Worm (Caenorhabditis elegans): Measurements from ENCODE around the gene C16A3.6.

The C16A3.6 gene

DNA sequence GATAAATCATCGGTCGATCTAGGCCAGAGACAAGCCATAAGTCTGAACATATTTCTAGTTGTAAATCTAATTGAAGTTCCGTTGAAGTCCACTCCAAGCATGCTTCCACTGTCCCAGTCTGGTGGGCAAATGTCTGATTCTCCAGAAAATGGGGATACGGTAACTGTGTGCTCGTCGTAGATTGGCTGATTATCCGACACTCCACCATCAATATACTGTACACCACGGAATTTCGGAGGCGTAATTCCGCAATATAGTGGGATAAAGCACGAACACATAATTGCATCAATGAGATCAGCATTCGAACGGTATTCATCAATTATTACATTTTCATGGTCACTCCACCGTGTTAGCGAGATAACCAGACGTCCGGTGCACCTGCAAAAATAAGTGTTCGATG, 39.2 kb downstream of the C16A3.6 start:
- TF ChIP-seq odd-2 (tag; optimal IDR thresholded peaks at IDR 0.05) (no peak), C38D4.7 (GFP tag; optimal IDR thresholded peaks at IDR 0.05) (no peak), ceh-31 (tag; optimal IDR thresholded peaks at IDR 0.05) (no peak), ceh-30 (tag; optimal IDR thresholded peaks at IDR 0.05) (no peak), ceh-24 (tag; optimal IDR thresholded peaks at IDR 0.05) (no peak), nhr-11 (tag; optimal IDR thresholded peaks at IDR 0.05) (no peak), ceh-14 (tag; optimal IDR thresholded peaks at IDR 0.05) (no peak), ceh-2 (tag; optimal IDR thresholded peaks at IDR 0.05) (no peak), ttx-3 (tag; optimal IDR thresholded peaks at IDR 0.05) (no peak), rnt-1 (tag; optimal IDR thresholded peaks at IDR 0.05) (no peak), eyg-1 (tag; optimal IDR thresholded peaks at IDR 0.05) (no peak), F13H6.1 (tag; optimal IDR thresholded peaks at IDR 0.05) (no peak)

DNA sequence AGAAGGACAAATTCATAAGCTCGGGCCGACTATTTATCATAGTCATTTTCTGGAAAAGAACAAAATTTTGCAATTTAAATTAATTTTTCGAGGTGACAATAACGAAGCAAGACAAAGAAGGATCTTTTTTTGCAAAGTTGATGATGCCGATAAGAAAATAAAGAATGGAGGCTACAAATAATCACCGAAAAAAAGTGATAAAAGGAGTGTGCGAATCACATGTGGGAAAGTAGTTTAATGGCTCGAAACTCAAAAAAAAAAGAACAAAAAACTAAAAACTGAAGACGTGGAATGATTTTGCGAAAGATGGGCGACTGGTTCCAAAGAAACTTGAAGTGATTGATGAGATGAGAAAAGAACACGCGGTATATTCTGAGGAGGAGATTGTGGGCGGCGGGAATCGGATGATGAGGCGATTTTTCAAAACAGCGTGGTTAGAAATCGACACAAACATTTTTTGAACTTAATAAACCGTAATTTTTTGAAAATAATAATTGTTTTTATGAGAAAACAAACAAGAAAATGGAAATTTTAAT, 40.5 kb downstream of the C16A3.6 start, which contains the start of gene atgl-1:
Gene atgl-1 (minus strand): TSS at position 51 of the 536 bp plus-strand sequence.
- TF ChIP-seq tbx-7 (tag; optimal IDR thresholded peaks at IDR 0.05) (no peak), unc-3 (GFP tag; conservative IDR thresholded peaks at IDR 0.05) (no peak), unc-3 (tag; optimal IDR thresholded peaks at IDR 0.05) (no peak), syd-9 (tag; optimal IDR thresholded peaks at IDR 0.05) (no peak), hlh-13 (GFP tag; optimal IDR thresholded peaks at IDR 0.05) (no peak), madf-2 (tag; optimal IDR thresholded peaks at IDR 0.05) (no peak), C08G9.2 (tag; optimal IDR thresholded peaks at IDR 0.05) (no peak), pha-4 (tag; optimal IDR thresholded peaks at IDR 0.05) (no peak), fax-1 (tag; optimal IDR thresholded peaks at IDR 0.05) (no peak), sox-2 (GFP tag; IDR thresholded peaks at IDR 0.05) (no peak), ceh-6 (GFP tag; optimal IDR thresholded peaks at IDR 0.05) (no peak), unc-86 (tag; optimal IDR thresholded peaks at IDR 0.05) (no peak)

DNA sequence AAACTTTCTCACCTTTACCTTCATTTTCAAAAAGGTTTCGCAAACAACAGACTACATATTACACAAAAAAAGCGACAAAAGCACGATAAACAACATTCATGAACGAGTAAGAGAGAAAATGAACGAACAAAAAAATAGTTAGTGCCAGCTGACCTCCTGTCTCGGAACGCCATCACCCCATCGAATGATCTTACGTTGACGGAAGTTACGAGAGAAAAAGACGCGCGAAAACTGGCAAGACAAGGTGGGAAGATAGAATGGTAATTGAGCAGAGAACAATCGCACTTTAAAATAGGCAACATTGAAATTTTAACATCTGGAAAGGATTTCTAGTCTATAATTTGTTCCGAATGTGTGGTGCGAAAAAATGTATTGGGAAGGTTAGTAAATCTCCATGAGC, 41.2 kb downstream of the C16A3.6 start:
- TF ChIP-seq K02D7.2 (tag; optimal IDR thresholded peaks at IDR 0.05) (no peak), pax-1 (tag; optimal IDR thresholded peaks at IDR 0.05) (no peak), eyg-1 (tag; optimal IDR thresholded peaks at IDR 0.05) (no peak), ets-4 (tag; optimal IDR thresholded peaks at IDR 0.05) (no peak), pqm-1 (tag; optimal IDR thresholded peaks at IDR 0.05) (no peak), hlh-15 (tag; optimal IDR thresholded peaks at IDR 0.05) (no peak), pha-2 (tag; optimal IDR thresholded peaks at IDR 0.05) (no peak), F13H6.1 (tag; optimal IDR thresholded peaks at IDR 0.05) (no peak), ceh-45 (GFP tag; IDR thresholded peaks at IDR 0.05) (no peak), ceh-18 (tag; optimal IDR thresholded peaks at IDR 0.05) (no peak)

DNA sequence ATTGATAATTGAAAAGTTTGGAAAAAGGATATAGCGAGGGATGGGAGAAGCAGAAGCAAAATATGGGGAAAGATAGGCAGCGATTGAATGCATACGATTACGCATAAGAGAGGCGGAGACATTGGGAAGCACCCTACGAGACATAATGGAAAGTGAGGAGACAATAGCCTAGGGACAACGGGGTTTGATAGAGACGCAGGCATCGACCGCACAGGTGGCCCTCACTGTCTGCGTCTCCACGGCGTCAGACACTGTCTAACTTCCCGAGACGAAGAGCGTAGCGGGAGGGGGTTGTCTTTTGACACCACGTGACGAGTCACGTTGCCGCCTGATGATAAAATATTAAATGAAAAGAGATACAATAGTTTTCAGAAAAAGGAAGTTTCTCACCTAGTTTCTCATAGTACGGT, 42.0 kb downstream of the C16A3.6 start:
- TF ChIP-seq dve-1 (tag; optimal IDR thresholded peaks at IDR 0.05) (no peak), pros-1 (tag; optimal IDR thresholded peaks at IDR 0.05) (peak; percentile 54), ref-2 (tag; optimal IDR thresholded peaks at IDR 0.05) (peak; percentile 17), elt-2 (tag; optimal IDR thresholded peaks at IDR 0.05) (peak; percentile 39), pat-9 (tag; optimal IDR thresholded peaks at IDR 0.05) (no peak), nfya-1 (tag; optimal IDR thresholded peaks at IDR 0.05) (peak; percentile 62), pax-1 (tag; optimal IDR thresholded peaks at IDR 0.05) (no peak), ceh-14 (tag; optimal IDR thresholded peaks at IDR 0.05) (peak; percentile 9), ceh-31 (tag; optimal IDR thresholded peaks at IDR 0.05) (peak; percentile 65), ets-4 (tag; optimal IDR thresholded peaks at IDR 0.05) (peak; percentile 47), unc-55 (GFP tag; optimal IDR thresholded peaks at IDR 0.05) (peak; percentile 88), ceh-18 (tag; optimal IDR thresholded peaks at IDR 0.05) (peak; percentile 46), eyg-1 (tag; optimal IDR thresholded peaks at IDR 0.05) (no peak), tbx-2 (tag; optimal IDR thresholded peaks at IDR 0.05) (peak; percentile 57), odd-2 (tag; optimal IDR thresholded peaks at IDR 0.05) (no peak), rnt-1 (tag; optimal IDR thresholded peaks at IDR 0.05) (peak; percentile 53), ceh-30 (tag; optimal IDR thresholded peaks at IDR 0.05) (no peak), pag-3 (tag; optimal IDR thresholded peaks at IDR 0.05; ENCODE audit: borderline replicate concordance) (no peak), ceh-34 (tag; optimal IDR thresholded peaks at IDR 0.05) (peak; percentile 27), hlh-30 (tag; optimal IDR thresholded peaks at IDR 0.05; ENCODE audit: insufficient read depth) (peak; percentile 96), C38D4.7 (GFP tag; optimal IDR thresholded peaks at IDR 0.05) (no peak), F13H6.1 (tag; optimal IDR thresholded peaks at IDR 0.05) (no peak)
